Worm (Caenorhabditis elegans) whole organism, L1 larva: Measurements from ENCODE around the gene rhr-2.

ENCODE experiments used
- egl-27 ChIP-seq, 2 experiments: fragments of 150-350 bp in 1 of 2; sonication (generic microtip); optimal IDR thresholded peaks; 3 replicates each; lab custom pipeline; 2017 to 2018; ENCODE audit warnings: missing biosample characterization in 2 of 2, missing genetic modification characterization in 2 of 2, missing genetic modification reagents in 2 of 2
- nhr-237 ChIP-seq: fragments of 150-350 bp; optimal IDR thresholded peaks from 2 replicates; lab custom pipeline; 2014; ENCODE audit warnings: missing biosample characterization, missing genetic modification characterization

DNA sequence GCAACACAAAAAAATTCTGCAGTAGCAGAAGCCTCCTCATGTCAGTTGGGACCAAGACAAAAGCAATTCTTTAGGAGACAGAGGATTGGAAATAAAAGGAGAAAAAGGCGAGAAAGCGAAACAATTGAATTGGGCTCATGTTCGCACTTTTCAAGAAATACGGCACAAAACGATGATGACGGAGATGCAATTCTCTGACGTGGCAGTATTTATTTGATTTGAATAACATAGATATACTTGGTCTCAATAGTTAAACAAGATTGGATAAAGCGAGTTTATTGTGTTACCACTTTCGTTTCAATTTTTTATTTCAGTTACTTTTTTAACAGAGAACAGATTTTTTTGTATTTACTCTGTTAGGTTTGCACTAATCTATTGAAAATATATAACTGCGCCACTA, 32.5 kb downstream of the rhr-2 start:
- TF ChIP-seq egl-27 (tag; optimal IDR thresholded peaks at IDR 0.05; lab: Kevin White, UChicago) (no peak), nhr-237 (tag; lab: Kevin White, UChicago) (no peak)
